Fruit fly (Drosophila melanogaster) whole organism, embryonic: ENCODE measurements around the gene CG3505.

Source experiments
- CG1024 ChIP-seq: fragments of 200-800 bp; sonication (Bioruptor generic); IDR thresholded peaks from 2 replicates; pipeline ENCODE4 v1.3.6; 2022; ENCODE audit warnings: missing biosample characterization, missing genetic modification characterization
- CG7963 ChIP-seq: fragments of 200-800 bp; sonication (Bioruptor generic); IDR thresholded peaks from 3 replicates; pipeline ENCODE4 v1.3.6; 2022; ENCODE audit warnings: missing biosample characterization, missing genetic modification characterization; ENCODE audit not compliant: partially characterized antibody
- Hsf ChIP-seq: fragments of 200-800 bp; sonication (Bioruptor generic); optimal IDR thresholded peaks from 3 replicates; lab custom pipeline; 2016; ENCODE audit warnings: missing biosample characterization, missing genetic modification characterization
- Jarid2 ChIP-seq: fragments of 200-800 bp; sonication (Bioruptor generic); optimal IDR thresholded peaks from 3 replicates; lab custom pipeline; 2017; ENCODE audit warnings: mild to moderate bottlenecking, missing biosample characterization, missing genetic modification reagents, missing genetic modification characterization
- Xrp1 ChIP-seq: fragments of 200-800 bp; sonication (Bioruptor generic); IDR thresholded peaks from 2 replicates; pipeline ENCODE4 v1.3.6; 2022; ENCODE audit warnings: missing biosample characterization, missing genetic modification characterization
- crol ChIP-seq: fragments of 200-800 bp; sonication (Bioruptor generic); IDR thresholded peaks from 2 replicates; pipeline ENCODE4 v1.3.6; 2022; ENCODE audit warnings: missing biosample characterization, missing genetic modification characterization
- jumu ChIP-seq: fragments of 200-800 bp; sonication (Bioruptor generic); optimal IDR thresholded peaks from 3 replicates; lab custom pipeline; 2016; ENCODE audit warnings: missing biosample characterization, missing genetic modification characterization
- mirr ChIP-seq: fragments of 200-800 bp; sonication (Bioruptor generic); optimal IDR thresholded peaks from 3 replicates; lab custom pipeline; 2018; ENCODE audit warnings: missing biosample characterization, mild to moderate bottlenecking, missing genetic modification characterization
- sr ChIP-seq: fragments of 200-800 bp; sonication (Bioruptor generic); IDR thresholded peaks from 3 replicates; pipeline ENCODE4 v1.3.6; 2022; ENCODE audit warnings: missing biosample characterization, missing genetic modification characterization

DNA sequence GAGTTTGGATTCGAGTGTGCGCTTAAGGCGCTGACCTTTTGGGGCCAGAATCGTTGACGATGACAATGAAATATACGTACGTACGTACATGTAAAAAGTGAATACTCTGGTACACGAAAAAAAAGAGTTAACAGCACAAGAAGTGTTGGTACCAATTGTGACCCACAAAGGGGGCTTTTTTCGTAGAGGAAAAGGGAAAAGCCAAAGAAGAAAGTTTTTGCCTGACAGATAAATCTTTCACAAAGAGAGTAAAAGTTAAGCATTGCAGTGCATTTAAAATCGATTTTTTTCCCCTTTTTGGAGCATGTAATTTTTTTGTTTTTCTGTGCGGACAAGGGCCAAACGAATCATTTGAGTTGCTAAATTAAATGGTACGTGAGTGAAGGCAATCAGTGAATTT is 37.3 kb downstream of the CG3505 start:
- no peak for TF ChIP-seq sr (GFP tag; lab: Robert Waterston, UW)
- no peak for TF ChIP-seq mirr (GFP tag; lab: Kevin White, UChicago)
- no peak for TF ChIP-seq crol
- no peak for TF ChIP-seq Hsf (GFP tag; lab: Kevin White, UChicago)
- TF ChIP-seq Jarid2 (GFP tag; lab: Kevin White, UChicago) = no peak
- no peak for TF ChIP-seq CG7963 (GFP tag; lab: Robert Waterston, UW)
- TF ChIP-seq CG1024 (GFP tag; lab: Robert Waterston, UW) = no peak
- no peak for TF ChIP-seq jumu (GFP tag; lab: Kevin White, UChicago)
- no peak for TF ChIP-seq Xrp1 (GFP tag; lab: Robert Waterston, UW)
